Worm (Caenorhabditis elegans) whole organism, late embryonic: Measurements from ENCODE around the gene abu-7.

ENCODE experiments used
- C38D4.7 ChIP-seq: fragments of 200-800 bp; sonication (Bioruptor generic); optimal IDR thresholded peaks from 2 replicates; lab custom pipeline; 2018; ENCODE audit warnings: mild to moderate bottlenecking, missing genetic modification characterization, moderate library complexity, missing compliant biosample characterization
- K09A11.1 ChIP-seq: sonication (generic microtip); optimal IDR thresholded peaks from 2 replicates; lab custom pipeline; 2017; ENCODE audit warnings: antibody characterized with exemption, mild to moderate bottlenecking, missing genetic modification characterization, missing compliant biosample characterization; ENCODE audit not compliant: insufficient read depth
- T23F11.4 ChIP-seq: fragments of 200-800 bp; sonication (Bioruptor generic); optimal IDR thresholded peaks from 2 replicates; lab custom pipeline; 2018; ENCODE audit warnings: mild to moderate bottlenecking, missing genetic modification characterization, missing compliant biosample characterization
- ahr-1 ChIP-seq: sonication (generic microtip); optimal IDR thresholded peaks from 2 replicates; lab custom pipeline; 2016; ENCODE audit warnings: missing genetic modification characterization, missing compliant biosample characterization
- ceh-18 ChIP-seq: sonication (generic microtip); optimal IDR thresholded peaks from 2 replicates; lab custom pipeline; 2016; ENCODE audit warnings: missing genetic modification characterization, missing compliant biosample characterization
- ceh-24 ChIP-seq: sonication (generic microtip); optimal IDR thresholded peaks from 2 replicates; lab custom pipeline; 2016; ENCODE audit warnings: mild to moderate bottlenecking, missing genetic modification characterization, missing compliant biosample characterization
- ceh-31 ChIP-seq: sonication (generic microtip); optimal IDR thresholded peaks from 2 replicates; lab custom pipeline; 2016; ENCODE audit warnings: missing genetic modification characterization, missing compliant biosample characterization
- ceh-34 ChIP-seq: sonication (generic microtip); optimal IDR thresholded peaks from 2 replicates; lab custom pipeline; 2016; ENCODE audit warnings: mild to moderate bottlenecking, missing genetic modification characterization, missing compliant biosample characterization
- eyg-1 ChIP-seq: sonication (generic microtip); optimal IDR thresholded peaks from 2 replicates; lab custom pipeline; 2016; ENCODE audit warnings: missing genotype, missing genetic modification characterization, missing compliant biosample characterization
- fkh-10 ChIP-seq: fragments of 150-350 bp; optimal IDR thresholded peaks from 2 replicates; lab custom pipeline; 2014; ENCODE audit warnings: missing biosample characterization, missing genetic modification reagents, missing genetic modification characterization
- fkh-6 ChIP-seq: sonication (generic microtip); optimal IDR thresholded peaks from 2 replicates; lab custom pipeline; 2016; ENCODE audit warnings: missing genetic modification characterization, missing compliant biosample characterization
- gmeb-2 ChIP-seq: sonication (generic microtip); optimal IDR thresholded peaks from 2 replicates; lab custom pipeline; 2016; ENCODE audit warnings: missing genetic modification characterization, inconsistent platforms, missing compliant biosample characterization
- hlh-30 ChIP-seq: sonication (generic microtip); optimal IDR thresholded peaks from 2 replicates; lab custom pipeline; 2017; ENCODE audit warnings: antibody characterized with exemption, missing genetic modification characterization, missing compliant biosample characterization; ENCODE audit not compliant: insufficient read depth
- hlh-8 ChIP-seq: sonication (generic microtip); optimal IDR thresholded peaks from 2 replicates; lab custom pipeline; 2016; ENCODE audit warnings: missing genotype, missing genetic modification characterization, missing compliant biosample characterization
- lim-6 ChIP-seq: sonication (generic microtip); optimal IDR thresholded peaks from 2 replicates; lab custom pipeline; 2016; ENCODE audit warnings: missing genetic modification characterization, missing compliant biosample characterization
- nhr-11 ChIP-seq: fragments of 150-350 bp; optimal IDR thresholded peaks from 2 replicates; lab custom pipeline; 2014; ENCODE audit warnings: missing biosample characterization, missing genetic modification characterization
- odd-2 ChIP-seq: sonication (generic microtip); optimal IDR thresholded peaks from 2 replicates; lab custom pipeline; 2017; ENCODE audit warnings: antibody characterized with exemption, mild to moderate bottlenecking, missing genetic modification characterization, missing compliant biosample characterization
- ref-2 ChIP-seq: sonication (generic microtip); optimal IDR thresholded peaks from 2 replicates; lab custom pipeline; 2016; ENCODE audit warnings: missing genetic modification characterization, missing compliant biosample characterization
- rnt-1 ChIP-seq: sonication (generic microtip); optimal IDR thresholded peaks from 2 replicates; lab custom pipeline; 2016; ENCODE audit warnings: missing genetic modification characterization, missing compliant biosample characterization
- sox-2 ChIP-seq: fragments of 200-800 bp; sonication (Bioruptor generic); IDR thresholded peaks from 2 replicates; pipeline ENCODE4 v1.3.6; 2022; ENCODE audit warnings: missing genetic modification reagents, missing genetic modification characterization, missing compliant biosample characterization
- tbx-2 ChIP-seq: sonication (generic microtip); optimal IDR thresholded peaks from 2 replicates; lab custom pipeline; 2016; ENCODE audit warnings: missing genetic modification characterization, missing compliant biosample characterization
- unc-55 ChIP-seq: sonication (generic microtip); optimal IDR thresholded peaks from 2 replicates; lab custom pipeline; 2017; ENCODE audit warnings: missing biosample characterization, missing genetic modification reagents, missing genetic modification characterization
- unc-86 ChIP-seq: sonication (generic microtip); optimal IDR thresholded peaks from 2 replicates; lab custom pipeline; 2016; ENCODE audit warnings: missing genetic modification characterization, missing compliant biosample characterization

The abu-7 gene

DNA sequence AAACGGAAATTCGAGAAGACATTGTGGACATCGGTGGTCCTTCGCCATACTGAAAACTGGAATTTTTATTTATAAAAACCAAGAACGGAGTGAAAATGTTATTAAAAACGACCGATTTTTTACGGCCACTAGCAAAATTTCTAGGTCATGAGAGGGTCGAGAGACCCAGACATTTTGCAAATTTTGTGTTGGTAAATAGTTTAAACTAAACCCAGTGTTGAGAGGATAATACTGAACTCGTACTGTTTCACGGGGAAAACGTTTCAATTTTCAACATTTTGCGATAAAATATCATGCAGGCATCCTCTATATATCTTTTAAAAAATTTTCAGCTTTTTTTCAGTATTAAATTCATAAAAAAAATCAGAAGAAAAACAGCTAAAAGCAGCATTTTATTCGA lies 45.5 kb downstream of the abu-7 start, which contains the start of gene C04F5.9:
Gene C04F5.9 (minus strand): TSS at position 101 of the 400 bp plus-strand sequence.
- no peak for TF ChIP-seq hlh-30
- no peak for TF ChIP-seq unc-86 (tag; lab: Kevin White, UChicago)
- TF ChIP-seq fkh-10 = no peak
- TF ChIP-seq T23F11.4 (GFP tag; lab: Kevin White, UChicago) = no peak
- TF ChIP-seq ceh-31 (tag; lab: Kevin White, UChicago) = no peak
- no peak for TF ChIP-seq C38D4.7 (GFP tag; lab: Kevin White, UChicago)

DNA sequence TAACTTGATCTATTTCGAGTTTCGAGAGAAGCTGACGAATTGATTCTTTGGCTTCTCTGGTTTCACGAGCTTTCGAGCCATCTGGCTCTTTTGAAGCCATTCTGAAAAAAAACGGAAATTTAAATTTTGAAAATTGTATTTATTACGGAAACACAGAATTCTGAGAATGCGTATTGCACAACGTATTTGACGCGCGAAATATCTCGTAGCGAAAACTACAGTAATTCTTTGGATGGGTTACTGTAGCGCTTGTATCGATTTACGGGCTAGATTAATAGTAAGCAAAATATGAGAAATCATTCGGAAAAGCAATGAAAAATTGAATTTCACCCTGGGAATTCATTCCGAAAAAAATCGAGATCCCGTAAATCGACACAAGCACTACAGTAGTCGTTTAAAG lies 50.9 kb downstream of the abu-7 start, which contains the start of gene C04F5.8:
Gene C04F5.8 (minus strand): TSS at position 101 of the 400 bp plus-strand sequence.
- no peak for TF ChIP-seq ahr-1
- TF ChIP-seq nhr-11 (tag; lab: Kevin White, UChicago) = no peak
- no peak for TF ChIP-seq hlh-8 (tag; lab: Kevin White, UChicago)
- TF ChIP-seq ceh-18 (tag; lab: Kevin White, UChicago) = no peak
- no peak for TF ChIP-seq ceh-24
- TF ChIP-seq lim-6 = no peak
- TF ChIP-seq K09A11.1 (tag; lab: Kevin White, UChicago) = no peak
- no peak for TF ChIP-seq T23F11.4 (GFP tag; lab: Kevin White, UChicago)
- TF ChIP-seq tbx-2 (tag; lab: Kevin White, UChicago) = no peak
- TF ChIP-seq gmeb-2 = no peak
- no peak for TF ChIP-seq sox-2 (GFP tag; lab: Robert Waterston, UW)
- no peak for TF ChIP-seq odd-2 (tag; lab: Kevin White, UChicago)
- TF ChIP-seq ref-2 (tag; lab: Kevin White, UChicago) = no peak
- TF ChIP-seq fkh-6 = no peak
- TF ChIP-seq rnt-1 (tag; lab: Kevin White, UChicago) = no peak
- TF ChIP-seq unc-55 (GFP tag; lab: Kevin White, UChicago) = no peak
- no peak for TF ChIP-seq ceh-34 (tag; lab: Kevin White, UChicago)
- no peak for TF ChIP-seq eyg-1 (tag; lab: Kevin White, UChicago)
